Fruit fly (Drosophila melanogaster) whole organism, embryonic: ENCODE results near the gene dls.

Source experiments
- Adf1 ChIP-seq: fragments of 200-800 bp; sonication (Bioruptor generic); IDR thresholded peaks from 2 replicates; pipeline ENCODE4 v1.3.6; 2022; ENCODE audit warnings: missing biosample characterization, missing genetic modification characterization
- Aef1 ChIP-seq: fragments of 200-800 bp; sonication (Bioruptor generic); IDR thresholded peaks from 3 replicates; pipeline ENCODE4 v1.3.6; 2022; ENCODE audit warnings: missing biosample characterization, missing genetic modification characterization
- CG12071 ChIP-seq: fragments of 200-800 bp; sonication (Bioruptor generic); optimal IDR thresholded peaks from 3 replicates; lab custom pipeline; 2018; ENCODE audit warnings: missing biosample characterization, mild to moderate bottlenecking, missing genetic modification characterization
- CG13123 ChIP-seq: fragments of 200-800 bp; sonication (Bioruptor generic); optimal IDR thresholded peaks from 2 replicates; lab custom pipeline; 2016; ENCODE audit warnings: missing biosample characterization, missing genetic modification characterization
- CG13296 ChIP-seq: fragments of 200-800 bp; sonication (Bioruptor generic); optimal IDR thresholded peaks from 3 replicates; lab custom pipeline; 2018; ENCODE audit warnings: missing biosample characterization, mild to moderate bottlenecking, missing genetic modification characterization
- CG14860 ChIP-seq: fragments of 200-800 bp; sonication (Bioruptor generic); IDR thresholded peaks from 3 replicates; pipeline ENCODE4 v1.3.6; 2022; ENCODE audit warnings: missing biosample characterization, missing genetic modification characterization; ENCODE audit not compliant: partially characterized antibody
- CG1529 ChIP-seq: fragments of 200-800 bp; sonication (Bioruptor generic); optimal IDR thresholded peaks from 3 replicates; lab custom pipeline; 2018; ENCODE audit warnings: missing biosample characterization, missing genetic modification characterization
- CG15514 ChIP-seq: fragments of 200-800 bp; sonication (Bioruptor generic); optimal IDR thresholded peaks from 3 replicates; lab custom pipeline; 2017; ENCODE audit warnings: missing biosample characterization, missing genetic modification characterization, mild to moderate bottlenecking, moderate library complexity, missing genetic modification reagents
- CG17568 ChIP-seq: fragments of 200-800 bp; sonication (Bioruptor generic); optimal IDR thresholded peaks from 2 replicates; lab custom pipeline; 2018; ENCODE audit warnings: missing biosample characterization, mild to moderate bottlenecking, missing genetic modification characterization, moderate library complexity
- CG2678 ChIP-seq: fragments of 200-800 bp; sonication (Bioruptor generic); optimal IDR thresholded peaks from 3 replicates; lab custom pipeline; 2019; ENCODE audit warnings: missing biosample characterization, mild to moderate bottlenecking, missing genetic modification characterization, moderate library complexity
- CG3163 ChIP-seq: fragments of 200-800 bp; sonication (Bioruptor generic); optimal IDR thresholded peaks from 3 replicates; lab custom pipeline; 2016; ENCODE audit warnings: missing biosample characterization, missing genetic modification characterization
- CG32532 ChIP-seq: fragments of 200-800 bp; sonication (Bioruptor generic); IDR thresholded peaks from 2 replicates; pipeline ENCODE4 v1.3.6; 2022; ENCODE audit warnings: missing biosample characterization, missing genetic modification characterization
- CG33557 ChIP-seq: fragments of 200-800 bp; sonication (Bioruptor generic); optimal IDR thresholded peaks from 2 replicates; lab custom pipeline; 2019; ENCODE audit warnings: missing biosample characterization, mild to moderate bottlenecking, missing genetic modification characterization, moderate library complexity
- CG3838 ChIP-seq: fragments of 200-800 bp; sonication (Bioruptor generic); optimal IDR thresholded peaks from 3 replicates; lab custom pipeline; 2016; ENCODE audit warnings: missing biosample characterization, missing genetic modification characterization
- CG4707 ChIP-seq: fragments of 200-800 bp; sonication (Bioruptor generic); optimal IDR thresholded peaks from 2 replicates; lab custom pipeline; 2018; ENCODE audit warnings: missing biosample characterization, mild to moderate bottlenecking, missing genetic modification characterization, moderate library complexity
- CG5180 ChIP-seq: fragments of 200-800 bp; sonication (Bioruptor generic); optimal IDR thresholded peaks from 3 replicates; lab custom pipeline; 2017; ENCODE audit warnings: missing biosample characterization, missing genetic modification characterization, mild to moderate bottlenecking, moderate library complexity, missing genetic modification reagents
- CG7556 ChIP-seq: fragments of 200-800 bp; sonication (Bioruptor generic); optimal IDR thresholded peaks from 2 replicates; lab custom pipeline; 2017; ENCODE audit warnings: missing biosample characterization, mild to moderate bottlenecking, missing genetic modification characterization
- CG7839 ChIP-seq: fragments of 200-800 bp; sonication (Bioruptor generic); optimal IDR thresholded peaks from 3 replicates; lab custom pipeline; 2018; ENCODE audit warnings: missing biosample characterization, mild to moderate bottlenecking, missing genetic modification characterization, moderate library complexity
- CG8765 ChIP-seq: fragments of 200-800 bp; sonication (Bioruptor generic); IDR thresholded peaks from 2 replicates; pipeline ENCODE4 v1.3.6; 2022; ENCODE audit warnings: missing biosample characterization, missing genetic modification characterization
- Dek ChIP-seq: fragments of 200-800 bp; sonication (Bioruptor generic); optimal IDR thresholded peaks from 3 replicates; lab custom pipeline; 2019; ENCODE audit warnings: missing biosample characterization, mild to moderate bottlenecking, missing genetic modification characterization, moderate library complexity
- Doc3 ChIP-seq: fragments of 200-800 bp; sonication (Bioruptor generic); IDR thresholded peaks from 3 replicates; pipeline ENCODE4 v1.3.6; 2022; ENCODE audit warnings: missing biosample characterization, missing genetic modification characterization; ENCODE audit not compliant: partially characterized antibody
- E2f2 ChIP-seq: fragments of 200-800 bp; sonication (Bioruptor generic); IDR thresholded peaks from 2 replicates; pipeline ENCODE4 v1.3.6; 2022; ENCODE audit warnings: missing biosample characterization, missing genetic modification characterization
- HLH3B ChIP-seq: fragments of 200-800 bp; sonication (Bioruptor generic); IDR thresholded peaks from 2 replicates; pipeline ENCODE4 v1.3.6; 2022; ENCODE audit warnings: missing biosample characterization, missing genetic modification characterization
- HLH4C ChIP-seq: fragments of 200-800 bp; sonication (Bioruptor generic); IDR thresholded peaks from 3 replicates; pipeline ENCODE4 v1.3.6; 2022; ENCODE audit warnings: missing biosample characterization, missing genetic modification characterization; ENCODE audit not compliant: partially characterized antibody
- Lhr ChIP-seq: fragments of 200-800 bp; sonication (Bioruptor generic); optimal IDR thresholded peaks from 3 replicates; lab custom pipeline; 2017; ENCODE audit warnings: mild to moderate bottlenecking, missing biosample characterization, missing genetic modification reagents, missing genetic modification characterization
- MBD-R2 ChIP-seq: fragments of 200-800 bp; sonication (Bioruptor generic); IDR thresholded peaks from 2 replicates; pipeline ENCODE4 v1.3.6; 2022; ENCODE audit warnings: missing biosample characterization, missing genetic modification characterization
- Opbp ChIP-seq: fragments of 200-800 bp; sonication (Bioruptor generic); IDR thresholded peaks from 3 replicates; pipeline ENCODE4 v1.3.6; 2022; ENCODE audit warnings: missing biosample characterization, missing genetic modification characterization; ENCODE audit not compliant: partially characterized antibody
- Scr ChIP-seq: fragments of 200-800 bp; sonication (Bioruptor generic); IDR thresholded peaks from 2 replicates; pipeline ENCODE4 v1.3.6; 2022; ENCODE audit warnings: missing biosample characterization, missing genetic modification characterization; ENCODE audit not compliant: partially characterized antibody
- abd-A ChIP-seq: fragments of 200-800 bp; sonication (Bioruptor generic); optimal IDR thresholded peaks from 3 replicates; lab custom pipeline; 2019; ENCODE audit warnings: missing biosample characterization, mild to moderate bottlenecking, missing genetic modification characterization, moderate library complexity
- amos ChIP-seq: fragments of 200-800 bp; sonication (Bioruptor generic); IDR thresholded peaks from 2 replicates; pipeline ENCODE4 v1.3.6; 2022; ENCODE audit warnings: missing biosample characterization, missing genetic modification characterization; ENCODE audit not compliant: partially characterized antibody
- ato ChIP-seq: fragments of 200-800 bp; sonication (Bioruptor generic); IDR thresholded peaks from 2 replicates; pipeline ENCODE4 v1.3.6; 2022; ENCODE audit warnings: missing biosample characterization, missing genetic modification characterization; ENCODE audit not compliant: partially characterized antibody
- bowl ChIP-seq: fragments of 200-800 bp; sonication (Bioruptor generic); IDR thresholded peaks from 2 replicates; pipeline ENCODE4 v1.3.6; 2022; ENCODE audit warnings: missing biosample characterization, missing genetic modification characterization
- caup ChIP-seq: fragments of 200-800 bp; sonication (Bioruptor generic); optimal IDR thresholded peaks from 3 replicates; lab custom pipeline; 2017; ENCODE audit warnings: missing biosample characterization, mild to moderate bottlenecking, missing genetic modification characterization, moderate library complexity; ENCODE audit not compliant: severe bottlenecking
- ci ChIP-seq: fragments of 200-800 bp; sonication (Bioruptor generic); IDR thresholded peaks from 3 replicates; pipeline ENCODE4 v1.3.6; 2022; ENCODE audit warnings: missing biosample characterization, missing genetic modification characterization
- hb ChIP-seq: fragments of 200-800 bp; sonication (Bioruptor generic); IDR thresholded peaks from 3 replicates; pipeline ENCODE4 v1.3.6; 2022; ENCODE audit warnings: missing biosample characterization, missing genetic modification characterization; ENCODE audit not compliant: partially characterized antibody
- hkb ChIP-seq, 2 experiments: fragments of 200-800 bp in 1 of 2; fragments of >200 bp in 1 of 2; sonication (Bioruptor generic) in 1 of 2; IDR thresholded peaks in 1 of 2; optimal IDR thresholded peaks in 1 of 2; 2 replicates each; pipeline versions ENCODE4 v1.3.6 to Lab custom; 2017 to 2022; ENCODE audit warnings: missing biosample characterization in 1 of 2, missing genetic modification characterization in 1 of 2
- nau ChIP-seq: fragments of 200-800 bp; sonication (Bioruptor generic); optimal IDR thresholded peaks from 3 replicates; lab custom pipeline; 2017; ENCODE audit warnings: missing biosample characterization, mild to moderate bottlenecking, missing genetic modification characterization, missing genetic modification reagents
- nom ChIP-seq: fragments of 200-800 bp; sonication (Bioruptor generic); optimal IDR thresholded peaks from 2 replicates; lab custom pipeline; 2017; ENCODE audit warnings: missing biosample characterization, missing genetic modification characterization, mild to moderate bottlenecking, moderate library complexity, missing genetic modification reagents
- onecut ChIP-seq: fragments of 200-800 bp; sonication (Bioruptor generic); IDR thresholded peaks from 2 replicates; pipeline ENCODE4 v1.3.6; 2022; ENCODE audit warnings: missing biosample characterization, missing genetic modification characterization
- phol ChIP-seq: fragments of 200-800 bp; sonication (Bioruptor generic); optimal IDR thresholded peaks from 3 replicates; lab custom pipeline; 2018; ENCODE audit warnings: missing biosample characterization, mild to moderate bottlenecking, missing genetic modification characterization, moderate library complexity
- ranshi ChIP-seq: fragments of 200-800 bp; sonication (Bioruptor generic); IDR thresholded peaks from 2 replicates; pipeline ENCODE4 v1.3.6; 2022; ENCODE audit warnings: missing biosample characterization, missing genetic modification characterization
- schlank ChIP-seq: fragments of 200-800 bp; sonication (Bioruptor generic); optimal IDR thresholded peaks from 2 replicates; lab custom pipeline; 2018; ENCODE audit warnings: missing biosample characterization, mild to moderate bottlenecking, missing genetic modification characterization
- sens ChIP-seq: fragments of 200-800 bp; sonication (Bioruptor generic); peaks from one replicate; lab custom pipeline; 2016; ENCODE audit warnings: missing biosample characterization, missing genetic modification characterization
- sr ChIP-seq: fragments of 200-800 bp; sonication (Bioruptor generic); IDR thresholded peaks from 3 replicates; pipeline ENCODE4 v1.3.6; 2022; ENCODE audit warnings: missing biosample characterization, missing genetic modification characterization
- tup ChIP-seq: fragments of 200-800 bp; sonication (Bioruptor generic); optimal IDR thresholded peaks from 2 replicates; lab custom pipeline; 2016; ENCODE audit warnings: missing biosample characterization, mild to moderate bottlenecking, missing genetic modification characterization, moderate library complexity
- wdn ChIP-seq: fragments of 200-800 bp; sonication (Bioruptor generic); IDR thresholded peaks from 2 replicates; pipeline ENCODE4 v1.3.6; 2022; ENCODE audit warnings: missing biosample characterization, missing genetic modification characterization

dls gene

DNA sequence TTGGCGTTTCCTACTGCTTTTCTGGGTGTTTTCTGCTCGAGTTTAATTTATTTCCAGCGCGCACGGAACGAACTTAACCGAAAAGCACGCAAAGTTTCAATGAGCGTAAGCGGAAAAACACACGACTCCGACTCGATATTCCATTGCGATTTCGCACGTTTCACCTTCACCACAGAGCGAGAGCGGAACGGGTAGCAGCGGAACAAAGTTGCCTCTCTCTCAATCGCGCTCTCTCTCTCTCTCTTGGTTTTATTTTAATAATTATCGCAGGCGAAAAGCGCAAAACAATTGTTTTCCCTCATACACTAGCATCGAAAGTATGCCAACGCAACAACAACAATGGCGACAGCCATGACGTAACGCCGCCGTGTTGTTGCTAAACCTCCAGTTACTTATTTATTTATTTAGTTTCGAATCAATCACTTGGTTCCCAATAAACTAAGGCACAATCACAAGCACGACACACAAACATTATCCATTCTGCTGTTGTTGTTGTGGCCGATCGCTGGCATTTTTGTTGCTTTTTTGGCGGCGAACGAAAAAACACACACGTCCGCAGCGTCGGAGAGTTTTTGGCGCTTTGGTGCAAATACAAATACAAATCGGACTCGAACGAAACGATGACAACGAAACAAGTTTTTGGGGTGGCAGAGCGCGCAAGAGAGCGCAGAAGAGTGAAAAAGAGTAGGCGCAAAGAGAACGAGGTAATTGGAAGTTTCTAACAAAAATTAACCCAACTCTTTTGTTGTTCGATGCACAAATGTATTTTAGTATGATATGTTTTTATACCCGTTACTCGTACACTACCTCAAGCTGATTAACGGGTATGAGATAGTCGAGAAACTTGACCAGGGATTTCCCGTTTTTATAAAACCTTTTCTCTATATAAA lies 36.7 kb upstream of the dls start, which contains the start of gene CG5151 (continued):
- TF ChIP-seq ato, result peak; percentile 88
- peak; percentile 33; the same call in 1 of the 2 replicates for TF ChIP-seq wdn (GFP tag; lab: Robert Waterston, UW)
- TF ChIP-seq abd-A (tag; lab: Kevin White, UChicago), result peak; percentile 90
- peak; percentile 56 for TF ChIP-seq sens (GFP tag; lab: Kevin White, UChicago)
- no peak for TF ChIP-seq CG8765 (GFP tag; lab: Robert Waterston, UW)
- peak; percentile 68 for TF ChIP-seq nom (GFP tag; lab: Kevin White, UChicago)
- TF ChIP-seq sr, result no peak
- TF ChIP-seq CG2678 (tag; lab: Kevin White, UChicago), result peak; percentile 13
- TF ChIP-seq Aef1 (GFP tag; lab: Robert Waterston, UW), result peak; percentile 67
- TF ChIP-seq CG17568 (GFP tag; lab: Kevin White, UChicago), result peak; percentile 20
- TF ChIP-seq Opbp, result peak; percentile 49; the same call in 2 of the 3 replicates
- peak; percentile 41; the same call in 1 of the 2 replicates for TF ChIP-seq ranshi
- TF ChIP-seq nau (GFP tag; lab: Kevin White, UChicago), result peak; percentile 36
- peak; percentile 30 for TF ChIP-seq CG7839 (tag; lab: Kevin White, UChicago)
- TF ChIP-seq HLH3B (GFP tag; lab: Robert Waterston, UW), result no peak
- TF ChIP-seq Doc3 (GFP tag; lab: Robert Waterston, UW), result peak; percentile 44; the same call in 1 of the 3 replicates
- TF ChIP-seq CG7556 (GFP tag; lab: Kevin White, UChicago), result peak; percentile 6
- peak; percentile 80 for TF ChIP-seq CG5180
- peak; percentile 69 for TF ChIP-seq Scr (GFP tag; lab: Robert Waterston, UW)
- TF ChIP-seq CG3163 (GFP tag; lab: Kevin White, UChicago), result peak; percentile 98
- peak; percentile 19; the same call in 1 of the 2 replicates for TF ChIP-seq E2f2 (GFP tag; lab: Robert Waterston, UW)
- peak; percentile 45 for TF ChIP-seq CG4707 (GFP tag; lab: Kevin White, UChicago)
- TF ChIP-seq bowl (GFP tag; lab: Robert Waterston, UW), result no peak
- peak; percentile 36 for TF ChIP-seq caup (GFP tag; lab: Kevin White, UChicago)
- TF ChIP-seq CG12071, result peak; percentile 30
- TF ChIP-seq Dek, result peak; percentile 27
- TF ChIP-seq phol (tag; lab: Kevin White, UChicago), result peak; percentile 9
- peak; percentile 81 for TF ChIP-seq hb (GFP tag; lab: Robert Waterston, UW)
- TF ChIP-seq MBD-R2 (GFP tag; lab: Robert Waterston, UW), result 0 out of 2 replicates have a peak, but pooled peaks have one; percentile 8
- TF ChIP-seq CG13123 (GFP tag; lab: Kevin White, UChicago), result no peak
- peak; percentile 11 for TF ChIP-seq CG3838 (GFP tag; lab: Kevin White, UChicago)
- peak; percentile 91 for TF ChIP-seq CG14860 (GFP tag; lab: Robert Waterston, UW)
- peak; percentile 60; the same call in 1 of the 2 replicates for TF ChIP-seq CG32532 (GFP tag; lab: Robert Waterston, UW)
- TF ChIP-seq ci (GFP tag; lab: Robert Waterston, UW), result peak; percentile 68
- no peak for TF ChIP-seq CG15514 (GFP tag; lab: Kevin White, UChicago)
- TF ChIP-seq schlank (tag; lab: Kevin White, UChicago), result peak; percentile 14
- TF ChIP-seq CG1529 (GFP tag; lab: Kevin White, UChicago), result no peak
- TF ChIP-seq onecut (GFP tag; lab: Robert Waterston, UW), result no peak
- peak; percentile 27; the same call in 1 of the 2 replicates for TF ChIP-seq Adf1
- no peak for TF ChIP-seq tup (GFP tag; lab: Kevin White, UChicago)
- no peak for TF ChIP-seq hkb (optimal IDR thresholded peaks at IDR 0.05; lab: Kevin White, UChicago)
- peak; percentile 54 for TF ChIP-seq hkb (GFP tag; IDR thresholded peaks at IDR 0.05; lab: Robert Waterston, UW)
- peak; percentile 97 for TF ChIP-seq HLH4C
- peak; percentile 45; the same call in 1 of the 2 replicates for TF ChIP-seq amos (GFP tag; lab: Robert Waterston, UW)
- TF ChIP-seq CG33557, result no peak
- peak; percentile 22 for TF ChIP-seq CG13296 (GFP tag; lab: Kevin White, UChicago)
- TF ChIP-seq Lhr (GFP tag; lab: Kevin White, UChicago), result no peak
